Fruit fly (Drosophila melanogaster): ENCODE results near the gene 825-Oak.

825-Oak gene

DNA sequence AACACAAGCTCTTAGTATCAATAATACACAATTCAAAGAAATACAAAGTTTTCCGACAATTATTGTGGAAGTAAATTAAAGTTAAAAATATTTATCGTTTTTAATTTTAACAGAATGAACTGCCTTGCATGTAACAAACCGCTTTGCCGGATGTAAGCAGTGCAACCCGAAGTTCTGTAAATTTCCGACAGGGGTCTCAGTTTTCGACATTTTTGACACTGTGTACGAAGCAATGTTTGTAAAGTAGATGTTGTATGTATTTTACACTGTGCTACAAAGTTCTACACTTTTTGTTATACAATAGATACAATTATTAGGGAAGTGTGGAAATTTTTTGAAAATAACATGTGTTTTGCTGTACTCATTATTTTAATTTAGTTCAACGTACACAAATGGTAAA is 44.5 kb upstream of the 825-Oak start (continued):
- peak; percentile 71 for TF ChIP-seq Chrac-16 (GFP tag; optimal IDR thresholded peaks at IDR 0.05)
- peak; percentile 64 for TF ChIP-seq scrt (GFP tag; optimal IDR thresholded peaks at IDR 0.05)
- no peak for TF ChIP-seq CG4360 (GFP tag; IDR thresholded peaks at IDR 0.05)
- TF ChIP-seq Hand (GFP tag; optimal IDR thresholded peaks at IDR 0.05): no peak
- TF ChIP-seq mam (GFP tag; optimal IDR thresholded peaks at IDR 0.05): peak; percentile 95
- peak; percentile 84 for TF ChIP-seq CG18599 (GFP tag; optimal IDR thresholded peaks at IDR 0.05)
- TF ChIP-seq Oaz (GFP tag; IDR thresholded peaks at IDR 0.05): peak; percentile 89
- peak; percentile 88 for TF ChIP-seq CG8089 (GFP tag; optimal IDR thresholded peaks at IDR 0.05)
- TF ChIP-seq Aef1 (GFP tag; IDR thresholded peaks at IDR 0.05): peak; percentile 90
- TF ChIP-seq CG2678 (tag; optimal IDR thresholded peaks at IDR 0.05): no peak
- peak; percentile 50; the same call in 1 of the 2 replicates for TF ChIP-seq ato (GFP tag; IDR thresholded peaks at IDR 0.05; ENCODE audit: partially characterized antibody)
- TF ChIP-seq Ravus (GFP tag; IDR thresholded peaks at IDR 0.05): peak; percentile 27; the same call in 1 of the 2 replicates
- TF ChIP-seq Bgb (GFP tag; IDR thresholded peaks at IDR 0.05; ENCODE audit: partially characterized antibody): peak; percentile 82
- peak; percentile 76 for TF ChIP-seq wek (GFP tag; optimal IDR thresholded peaks at IDR 0.05)
- TF ChIP-seq HmgZ (tag; optimal IDR thresholded peaks at IDR 0.05): peak; percentile 85
- TF ChIP-seq ro (GFP tag; IDR thresholded peaks at IDR 0.05): peak; percentile 82; the same call in 1 of the 2 replicates
- no peak for TF ChIP-seq Nf-YC (tag; optimal IDR thresholded peaks at IDR 0.05)
- TF ChIP-seq odd (GFP tag; optimal IDR thresholded peaks at IDR 0.05): peak; percentile 28
- TF ChIP-seq zf30C (GFP tag; optimal IDR thresholded peaks at IDR 0.05): no peak
- TF ChIP-seq sug (tag; optimal IDR thresholded peaks at IDR 0.05): peak; percentile 82
- peak; percentile 70 for TF ChIP-seq CG12155 (GFP tag; optimal IDR thresholded peaks at IDR 0.05)
- peak; percentile 48 for TF ChIP-seq CG1529 (GFP tag; optimal IDR thresholded peaks at IDR 0.05)
- TF ChIP-seq CG30020 (tag; optimal IDR thresholded peaks at IDR 0.05): peak; percentile 4
- TF ChIP-seq nerfin-1 (tag; optimal IDR thresholded peaks at IDR 0.05): no peak
- TF ChIP-seq lmd (GFP tag; IDR thresholded peaks at IDR 0.05): peak; percentile 91
- TF ChIP-seq CG10366 (GFP tag; IDR thresholded peaks at IDR 0.05): peak; percentile 91
- TF ChIP-seq sim (GFP tag; IDR thresholded peaks at IDR 0.05): peak; percentile 50
- TF ChIP-seq nerfin-2 (GFP tag; IDR thresholded peaks at IDR 0.05; ENCODE audit: partially characterized antibody): no peak
- peak; percentile 87 for TF ChIP-seq CG5245 (GFP tag; optimal IDR thresholded peaks at IDR 0.05)
- TF ChIP-seq CG9797 (GFP tag; optimal IDR thresholded peaks at IDR 0.05): no peak
- TF ChIP-seq emc (GFP tag; optimal IDR thresholded peaks at IDR 0.05): peak; percentile 94
- peak; percentile 97 for TF ChIP-seq sens (GFP tag)
- TF ChIP-seq Hr3 (GFP tag; optimal IDR thresholded peaks at IDR 0.05): peak; percentile 89
- TF ChIP-seq CG11456 (GFP tag; IDR thresholded peaks at IDR 0.05): peak; percentile 99
- TF ChIP-seq bab2 (GFP tag; optimal IDR thresholded peaks at IDR 0.05): peak; percentile 88
- TF ChIP-seq CG9437 (GFP tag; optimal IDR thresholded peaks at IDR 0.05): peak; percentile 45
- peak; percentile 91 for TF ChIP-seq Dbx (GFP tag; IDR thresholded peaks at IDR 0.05)
- peak; percentile 81 for TF ChIP-seq CG12659 (GFP tag; optimal IDR thresholded peaks at IDR 0.05)
- TF ChIP-seq CG3163 (GFP tag; optimal IDR thresholded peaks at IDR 0.05): peak; percentile 68
- TF ChIP-seq CG10431 (GFP tag; optimal IDR thresholded peaks at IDR 0.05): no peak
- peak; percentile 70 for TF ChIP-seq CG13296 (GFP tag; optimal IDR thresholded peaks at IDR 0.05)
- TF ChIP-seq Ptx1 (GFP tag; IDR thresholded peaks at IDR 0.05): peak; percentile 95
- no peak for TF ChIP-seq kah (GFP tag; optimal IDR thresholded peaks at IDR 0.05)
- TF ChIP-seq BEAF-32 (GFP tag; optimal IDR thresholded peaks at IDR 0.05): no peak
- peak; percentile 75 for TF ChIP-seq kni (GFP tag; optimal IDR thresholded peaks at IDR 0.05)
- TF ChIP-seq Usf (GFP tag; optimal IDR thresholded peaks at IDR 0.05): peak; percentile 70
- no peak for TF ChIP-seq Lpt (GFP tag; optimal IDR thresholded peaks at IDR 0.05)
- peak; percentile 88 for TF ChIP-seq trh (GFP tag; optimal IDR thresholded peaks at IDR 0.05)
- TF ChIP-seq lab (GFP tag; optimal IDR thresholded peaks at IDR 0.05): peak; percentile 93
- peak; percentile 76 for TF ChIP-seq org-1 (GFP tag; optimal IDR thresholded peaks at IDR 0.05)
- TF ChIP-seq CG17186 (GFP tag; optimal IDR thresholded peaks at IDR 0.05): peak; percentile 13
